Worm (Caenorhabditis elegans): Measurements from ENCODE around the gene wdr-48.

Gene wdr-48

DNA sequence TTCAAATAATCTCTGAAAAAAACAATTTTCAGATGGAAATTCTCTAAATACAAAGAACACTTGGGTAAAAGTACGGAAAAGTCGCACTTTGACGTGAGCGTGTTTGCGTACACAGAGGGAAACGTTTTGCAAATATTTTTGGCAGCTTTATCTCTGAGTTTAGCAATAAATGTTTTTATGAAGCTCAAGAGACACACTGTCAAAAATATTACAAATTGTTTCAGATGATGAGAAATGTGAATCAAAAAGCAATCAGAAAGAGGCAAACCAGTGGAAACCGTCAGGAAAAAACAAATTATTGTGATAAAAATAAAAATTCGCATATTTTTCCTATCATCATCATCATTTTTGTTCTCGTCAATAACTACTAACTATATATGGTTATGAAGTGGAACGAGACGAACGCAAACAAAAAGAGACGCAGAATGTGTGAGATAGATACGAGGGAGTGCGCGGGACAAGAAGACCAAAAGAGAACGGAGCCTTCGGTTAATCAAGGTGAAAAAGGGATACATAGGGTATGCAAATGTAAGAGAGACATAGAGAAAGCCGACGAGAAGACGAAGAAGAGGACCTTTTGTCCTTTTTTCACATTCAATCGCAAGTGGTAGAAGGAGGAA lies 33.8 kb downstream of the wdr-48 start, which contains the start of gene sel-2 (continued):
- TF ChIP-seq efl-1 (optimal IDR thresholded peaks at IDR 0.05) = peak in 1 of 2 experiments; percentile 39
- TF ChIP-seq efl-1 (GFP tag; optimal IDR thresholded peaks at IDR 0.05 in 1 of 2) = peak; percentile 2 to 72
- no peak for TF ChIP-seq mdl-1 (tag; optimal IDR thresholded peaks at IDR 0.05)
- TF ChIP-seq lin-14 (GFP tag; optimal IDR thresholded peaks at IDR 0.05) = peak; percentile 87
- peak; percentile 5 for TF ChIP-seq fkh-8 (tag; optimal IDR thresholded peaks at IDR 0.05)
- TF ChIP-seq ceh-82 (tag; optimal IDR thresholded peaks at IDR 0.05) = no peak
- peak; percentile 62 for TF ChIP-seq mep-1 (tag; optimal IDR thresholded peaks at IDR 0.05)
- TF ChIP-seq C04F5.9 (tag; optimal IDR thresholded peaks at IDR 0.05) = no peak
- no peak for TF ChIP-seq C16A3.4 (tag; optimal IDR thresholded peaks at IDR 0.05)
- TF ChIP-seq nhr-11 (tag; optimal IDR thresholded peaks at IDR 0.05) = no peak
- no peak for TF ChIP-seq sup-37 (GFP tag; optimal IDR thresholded peaks at IDR 0.05)
- peak; percentile 40 for TF ChIP-seq snu-23 (GFP tag; optimal IDR thresholded peaks at IDR 0.05)
- no peak for TF ChIP-seq unc-98 (GFP tag; IDR thresholded peaks at IDR 0.05)

DNA sequence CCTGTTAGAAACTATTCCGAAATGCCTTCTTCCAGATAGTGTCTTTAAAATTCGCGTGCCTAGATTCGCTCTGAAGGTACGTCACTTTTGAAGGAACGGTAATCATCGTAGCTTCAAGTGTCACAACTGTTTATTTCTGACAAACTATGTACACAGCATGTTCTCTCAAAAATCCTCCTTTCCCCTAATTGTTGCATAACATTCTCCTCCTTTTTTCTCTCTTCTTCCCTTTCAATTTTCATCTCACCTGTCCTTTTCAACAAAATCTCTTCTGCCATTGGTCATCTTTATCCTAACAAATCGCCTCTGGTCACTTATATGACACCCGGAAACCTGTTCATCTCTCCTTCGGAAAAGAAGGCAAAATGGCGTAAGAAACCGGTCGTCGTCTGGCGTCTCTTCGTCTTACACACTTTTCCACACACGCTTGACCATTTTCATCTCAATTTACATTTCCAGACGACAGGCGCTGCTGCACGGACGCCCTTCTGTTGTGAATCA lies 37.5 kb downstream of the wdr-48 start, which contains the start of gene lips-3:
Gene lips-3, plus strand, starts transcription at position 458 of the 501 bp plus-strand sequence.
- no peak for TF ChIP-seq ceh-63 (GFP tag; optimal IDR thresholded peaks at IDR 0.05)
- TF ChIP-seq lin-14 (GFP tag; optimal IDR thresholded peaks at IDR 0.05) = peak; percentile 11
- peak; percentile 91 for TF ChIP-seq blmp-1 (tag; optimal IDR thresholded peaks at IDR 0.05)
- TF ChIP-seq pqm-1 (tag; optimal IDR thresholded peaks at IDR 0.05) = no peak
- no peak for TF ChIP-seq fos-1 (tag; optimal IDR thresholded peaks at IDR 0.05)

DNA sequence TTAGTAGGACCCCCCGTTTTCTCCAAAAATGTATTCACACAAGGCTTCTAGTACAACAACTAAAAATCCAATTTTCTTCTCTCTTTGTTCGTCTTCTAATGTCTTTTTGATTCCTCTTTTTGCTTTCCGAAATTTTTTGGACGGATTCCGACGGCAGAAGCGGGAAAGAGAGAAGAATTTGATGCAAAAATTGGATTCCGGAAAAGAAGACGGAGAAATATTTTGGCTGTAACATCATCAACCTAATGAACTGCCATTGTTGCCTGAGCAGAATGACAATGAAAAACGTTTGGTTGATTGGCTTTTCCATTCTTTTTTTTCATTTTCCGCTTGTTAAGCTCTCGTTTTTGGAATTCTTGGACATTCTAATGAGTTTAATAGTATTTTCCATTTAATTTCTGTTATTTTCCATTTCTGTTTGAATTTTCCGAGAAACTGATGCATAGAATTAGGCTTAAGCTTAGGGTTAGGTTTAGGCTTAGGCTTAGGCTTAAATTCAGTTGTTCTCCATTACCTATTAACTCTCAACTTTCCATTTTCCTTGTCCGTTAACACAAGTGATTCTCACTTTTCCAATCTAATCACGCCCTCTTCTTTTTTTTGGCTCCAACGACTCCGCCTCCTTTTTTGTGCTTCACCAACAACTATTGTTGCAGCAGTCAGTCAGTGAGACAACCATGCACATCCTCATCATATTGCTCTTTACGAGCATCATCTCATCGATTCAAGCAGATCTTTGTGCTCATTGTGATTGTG lies 43.9 kb downstream of the wdr-48 start, which contains the start of gene lron-5:
Gene lron-5, plus strand, starts transcription at position 655 of the 756 bp plus-strand sequence.
- TF ChIP-seq nhr-84 (tag; optimal IDR thresholded peaks at IDR 0.05) = no peak
- no peak for TF ChIP-seq snu-23 (GFP tag; optimal IDR thresholded peaks at IDR 0.05)
- TF ChIP-seq F16B12.6 (tag; optimal IDR thresholded peaks at IDR 0.05) = no peak
- no peak for TF ChIP-seq nhr-12 (tag; optimal IDR thresholded peaks at IDR 0.05)
- TF ChIP-seq Y116A8C.19 (tag; optimal IDR thresholded peaks at IDR 0.05; ENCODE audit: borderline replicate concordance) = no peak
- no peak for TF ChIP-seq efl-1 (optimal IDR thresholded peaks at IDR 0.05)
- no peak for TF ChIP-seq efl-1 (GFP tag; optimal IDR thresholded peaks at IDR 0.05 in 1 of 2)
- no peak for TF ChIP-seq nhr-76 (tag; optimal IDR thresholded peaks at IDR 0.05)
- TF ChIP-seq dpl-1 (GFP tag; optimal IDR thresholded peaks at IDR 0.05) = no peak
- no peak for TF ChIP-seq C16A3.4 (tag; optimal IDR thresholded peaks at IDR 0.05)
- TF ChIP-seq lin-14 (GFP tag; optimal IDR thresholded peaks at IDR 0.05) = peak; percentile 48
- TF ChIP-seq nhr-71 (tag; optimal IDR thresholded peaks at IDR 0.05) = no peak
- no peak for TF ChIP-seq vab-15 (tag; optimal IDR thresholded peaks at IDR 0.05)
- TF ChIP-seq fkh-10 (GFP tag; optimal IDR thresholded peaks at IDR 0.05) = peak; percentile 46
- TF ChIP-seq ceh-8 (GFP tag; optimal IDR thresholded peaks at IDR 0.05) = no peak
- no peak for TF ChIP-seq zag-1 (tag; optimal IDR thresholded peaks at IDR 0.05)

DNA sequence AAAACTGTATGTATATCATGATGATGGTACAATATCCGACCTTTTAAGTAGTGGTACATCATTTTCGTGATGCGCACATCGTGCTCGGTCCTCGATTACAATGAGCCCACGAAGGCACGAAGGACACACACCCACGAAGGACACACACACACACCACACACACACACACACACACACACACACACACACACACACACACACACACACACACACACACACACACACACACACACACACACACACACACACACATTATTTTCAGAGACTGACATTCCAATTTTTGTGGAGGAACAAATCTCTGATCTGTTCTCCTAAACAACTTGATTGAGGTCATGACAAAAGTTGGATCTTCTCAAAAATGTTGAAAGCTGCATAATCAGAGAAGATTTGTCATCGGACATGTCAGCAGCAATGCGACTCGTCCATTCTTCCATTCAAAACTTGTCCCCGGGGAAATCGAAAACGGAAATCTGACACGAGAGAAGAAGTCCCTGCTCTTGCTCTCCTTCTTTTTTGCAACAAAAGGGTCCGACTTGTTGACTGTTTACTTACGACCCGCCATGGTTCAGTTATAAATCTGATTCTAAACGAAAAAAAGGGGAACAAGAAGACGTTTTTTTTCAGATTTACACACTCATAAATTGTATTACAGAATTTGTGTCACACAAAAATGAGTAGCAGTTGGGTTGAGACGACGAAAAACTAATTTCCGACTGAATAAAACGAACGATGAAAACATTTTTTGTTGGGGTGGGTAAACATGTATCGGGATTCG lies 47.7 kb downstream of the wdr-48 start:
- no peak for TF ChIP-seq ceh-63 (GFP tag; optimal IDR thresholded peaks at IDR 0.05)
- TF ChIP-seq mab-9 (GFP tag; IDR thresholded peaks at IDR 0.05) = peak; percentile 49; the same call in 1 of the 2 replicates
- peak; percentile 62 for TF ChIP-seq lin-14 (GFP tag; optimal IDR thresholded peaks at IDR 0.05)
- TF ChIP-seq fkh-10 (GFP tag; optimal IDR thresholded peaks at IDR 0.05) = peak; percentile 78
- no peak for TF ChIP-seq nhr-90 (tag; optimal IDR thresholded peaks at IDR 0.05; ENCODE audit: poor library complexity)

DNA sequence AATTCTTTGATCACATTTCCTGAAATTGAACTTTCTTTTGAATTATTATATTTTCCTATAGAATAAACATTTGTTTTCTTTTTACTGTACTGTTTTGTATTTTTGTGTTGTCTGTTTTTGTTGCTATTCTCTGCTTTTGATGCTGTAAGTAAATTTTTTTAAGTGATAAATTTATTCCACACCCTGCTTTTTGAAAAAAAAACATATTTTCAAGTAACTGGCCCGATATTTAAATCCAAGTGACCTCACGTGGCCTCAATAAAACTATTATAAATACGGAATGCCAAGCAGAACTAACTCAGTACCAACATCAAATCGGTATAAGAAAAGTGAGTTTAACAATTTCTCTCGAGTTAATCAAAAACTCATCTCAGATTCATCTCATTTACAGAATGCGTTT lies 49.5 kb downstream of the wdr-48 start, which contains the start of gene clec-151:
Gene clec-151, plus strand, starts transcription at position 301 of the 400 bp plus-strand sequence.
- TF ChIP-seq lir-3 (tag; optimal IDR thresholded peaks at IDR 0.05; ENCODE audit: poor library complexity) (no peak), C04F5.9 (tag; optimal IDR thresholded peaks at IDR 0.05) (no peak), lin-14 (GFP tag; optimal IDR thresholded peaks at IDR 0.05) (no peak), xbp-1 (tag; optimal IDR thresholded peaks at IDR 0.05) (no peak), snu-23 (GFP tag; optimal IDR thresholded peaks at IDR 0.05) (no peak), mef-2 (tag; optimal IDR thresholded peaks at IDR 0.05) (no peak), rnt-1 (tag; optimal IDR thresholded peaks at IDR 0.05) (no peak), ceh-82 (tag; optimal IDR thresholded peaks at IDR 0.05) (no peak), tlp-1 (tag; optimal IDR thresholded peaks at IDR 0.05) (no peak)

Measured in whole organism, L1 larva.